Fruit fly (Drosophila melanogaster): ENCODE results near the gene RhoGEF64C.
A peak's percentile ranks its signal among the peaks of the same experiment; 100 is the strongest.

Gene RhoGEF64C

DNA sequence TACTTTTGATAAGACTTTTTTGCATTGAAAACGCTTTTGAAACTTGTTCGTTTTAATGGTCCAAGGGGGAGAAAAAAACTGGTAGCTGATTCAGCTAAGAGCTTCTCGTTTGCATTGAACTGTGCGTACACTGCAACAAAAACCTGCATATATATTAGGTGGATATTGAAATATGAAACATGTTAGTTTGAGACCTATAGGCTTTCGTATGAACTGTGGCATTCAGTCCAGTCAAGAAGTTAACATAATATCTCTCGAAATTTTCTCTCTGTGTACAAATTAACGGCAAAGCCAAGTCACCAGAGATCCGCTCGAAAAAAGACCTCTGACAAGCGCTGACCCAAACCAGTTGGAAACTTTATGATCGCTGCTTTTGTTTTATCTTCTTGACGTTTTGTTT lies 5.4 kb downstream of the RhoGEF64C start (continued):
- TF ChIP-seq CG6254 (GFP tag; optimal IDR thresholded peaks at IDR 0.05) (peak; percentile 70), psq (GFP tag; optimal IDR thresholded peaks at IDR 0.05) (peak; percentile 21), Xbp1 (GFP tag; optimal IDR thresholded peaks at IDR 0.05) (peak; percentile 89), CG9797 (GFP tag; optimal IDR thresholded peaks at IDR 0.05) (no peak), Adf1 (GFP tag; IDR thresholded peaks at IDR 0.05) (0 out of 2 replicates have a peak, but pooled peaks have one; percentile 41), CG31224 (GFP tag; IDR thresholded peaks at IDR 0.05) (peak; percentile 82), Vsx1 (GFP tag; optimal IDR thresholded peaks at IDR 0.05) (peak; percentile 59), CG3995 (GFP tag; optimal IDR thresholded peaks at IDR 0.05) (peak; percentile 47), gcm (GFP tag; optimal IDR thresholded peaks at IDR 0.05) (peak; percentile 58), HmgD (GFP tag; optimal IDR thresholded peaks at IDR 0.05) (peak; percentile 62), corto (GFP tag; optimal IDR thresholded peaks at IDR 0.05) (no peak), Kr (GFP tag; optimal IDR thresholded peaks at IDR 0.05) (no peak), sens (GFP tag) (peak; percentile 94), nom (GFP tag; optimal IDR thresholded peaks at IDR 0.05) (peak; percentile 46), gfzf (GFP tag; optimal IDR thresholded peaks at IDR 0.05) (no peak), CG8765 (GFP tag; IDR thresholded peaks at IDR 0.05) (peak; percentile 67), chn (GFP tag; optimal IDR thresholded peaks at IDR 0.05) (peak; percentile 82), CG17802 (tag; optimal IDR thresholded peaks at IDR 0.05) (peak; percentile 70), bbx (GFP tag; IDR thresholded peaks at IDR 0.05; ENCODE audit: partially characterized antibody) (no peak), Sin3A (optimal IDR thresholded peaks at IDR 0.05) (no peak), unc-4 (GFP tag; IDR thresholded peaks at IDR 0.05; ENCODE audit: partially characterized antibody) (no peak), ap (GFP tag; IDR thresholded peaks at IDR 0.05) (peak; percentile 75), Bteb2 (GFP tag; optimal IDR thresholded peaks at IDR 0.05) (peak; percentile 77), CG11093 (GFP tag; IDR thresholded peaks at IDR 0.05) (peak; percentile 78; the same call in 2 of the 3 replicates), CG18764 (GFP tag; optimal IDR thresholded peaks at IDR 0.05) (peak; percentile 80), CG5245 (GFP tag; optimal IDR thresholded peaks at IDR 0.05) (peak; percentile 79), CG6654 (GFP tag; optimal IDR thresholded peaks at IDR 0.05) (peak; percentile 61), CG3065 (GFP tag; optimal IDR thresholded peaks at IDR 0.05) (peak; percentile 29), Atf-2 (GFP tag; optimal IDR thresholded peaks at IDR 0.05) (peak; percentile 71), NC2β (GFP tag; optimal IDR thresholded peaks at IDR 0.05) (peak; percentile 72), zf30C (GFP tag; optimal IDR thresholded peaks at IDR 0.05) (peak; percentile 25), CG8089 (GFP tag; optimal IDR thresholded peaks at IDR 0.05) (peak; percentile 75), Lpt (GFP tag; optimal IDR thresholded peaks at IDR 0.05) (no peak), Dp (GFP tag; optimal IDR thresholded peaks at IDR 0.05) (no peak), CHES-1-like (GFP tag; optimal IDR thresholded peaks at IDR 0.05) (peak; percentile 82), tll (GFP tag; optimal IDR thresholded peaks at IDR 0.05) (no peak), CG10565 (GFP tag; optimal IDR thresholded peaks at IDR 0.05) (peak; percentile 38), CG9817 (tag; optimal IDR thresholded peaks at IDR 0.05) (peak; percentile 86), Side (GFP tag; optimal IDR thresholded peaks at IDR 0.05) (peak; percentile 76), GATAe (GFP tag; conservative IDR thresholded peaks at IDR 0.05) (no peak), Doc2 (GFP tag; IDR thresholded peaks at IDR 0.05) (no peak), vvl (GFP tag; IDR thresholded peaks at IDR 0.05) (peak; percentile 87), CG15073 (GFP tag; optimal IDR thresholded peaks at IDR 0.05) (no peak), Fer3 (tag; optimal IDR thresholded peaks at IDR 0.05) (peak; percentile 87), phol (tag; optimal IDR thresholded peaks at IDR 0.05) (peak; percentile 85), bsh (GFP tag; optimal IDR thresholded peaks at IDR 0.05) (peak; percentile 8 to 89), CG8281 (tag; optimal IDR thresholded peaks at IDR 0.05) (peak; percentile 62), HLH4C (GFP tag; IDR thresholded peaks at IDR 0.05; ENCODE audit: partially characterized antibody) (no peak), CG3847 (GFP tag; IDR thresholded peaks at IDR 0.05) (peak; percentile 71), CG13775 (GFP tag; optimal IDR thresholded peaks at IDR 0.05) (peak; percentile 63), Ets65A (GFP tag) (peak; percentile 89)
